Fruit fly (Drosophila melanogaster): ENCODE measurements around the gene MP1.
A peak's percentile ranks its signal among the peaks of the same experiment; 100 is the strongest.

MP1 gene

DNA sequence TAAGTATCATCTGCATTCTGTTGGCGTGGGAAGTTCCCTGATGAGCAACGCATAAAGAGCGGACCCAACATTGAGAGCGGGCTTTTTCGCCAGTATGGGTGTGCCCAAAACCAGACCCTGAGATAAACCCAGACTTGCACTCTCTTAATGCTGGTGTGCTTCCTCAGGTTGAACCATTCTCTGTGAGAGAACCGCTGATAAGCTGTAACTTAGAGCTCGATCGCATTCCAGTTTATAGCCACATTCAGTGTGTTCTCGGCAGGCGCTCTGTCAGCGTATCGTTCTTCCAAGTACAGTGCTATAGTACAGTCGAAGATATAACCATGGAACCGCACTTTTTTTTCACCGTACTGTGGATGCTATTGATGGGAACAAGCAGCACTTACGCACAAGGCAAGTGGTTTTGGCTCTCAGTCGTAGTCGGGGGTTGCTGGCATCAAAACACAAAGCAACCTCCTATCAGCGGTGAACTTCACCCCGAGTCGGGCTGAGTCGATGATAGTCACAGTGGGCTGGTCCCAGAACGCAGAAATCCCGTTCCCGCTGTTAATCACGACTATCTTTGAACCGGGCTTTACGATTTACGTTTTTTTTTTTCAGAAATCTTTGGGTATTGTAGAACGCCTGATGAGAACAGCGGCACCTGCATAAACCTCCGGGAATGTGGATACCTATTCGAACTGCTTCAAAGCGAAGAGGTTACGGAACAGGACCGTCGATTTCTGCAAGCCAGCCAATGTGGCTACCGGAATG lies at the start of gene MP1:
Gene MP1, plus strand, starts transcription at position 245 of the 753 bp plus-strand sequence.
- peak; percentile 34 for TF ChIP-seq gl (tag; optimal IDR thresholded peaks at IDR 0.05)
- peak; percentile 80 for TF ChIP-seq EcR (GFP tag; optimal IDR thresholded peaks at IDR 0.05)
- no peak for TF ChIP-seq CG8301 (tag; optimal IDR thresholded peaks at IDR 0.05)
- TF ChIP-seq CG17806 (tag; optimal IDR thresholded peaks at IDR 0.05): no peak
- TF ChIP-seq CG12605 (GFP tag; IDR thresholded peaks at IDR 0.05): 0 out of 2 replicates have a peak, but pooled peaks have one; percentile 41
- peak; percentile 23 for TF ChIP-seq Snoo (tag; optimal IDR thresholded peaks at IDR 0.05)
- TF ChIP-seq CG10348 (GFP tag; IDR thresholded peaks at IDR 0.05): no peak
- TF ChIP-seq CG8159 (tag; optimal IDR thresholded peaks at IDR 0.05): peak; percentile 11
- TF ChIP-seq CG13204 (GFP tag; optimal IDR thresholded peaks at IDR 0.05): no peak

DNA sequence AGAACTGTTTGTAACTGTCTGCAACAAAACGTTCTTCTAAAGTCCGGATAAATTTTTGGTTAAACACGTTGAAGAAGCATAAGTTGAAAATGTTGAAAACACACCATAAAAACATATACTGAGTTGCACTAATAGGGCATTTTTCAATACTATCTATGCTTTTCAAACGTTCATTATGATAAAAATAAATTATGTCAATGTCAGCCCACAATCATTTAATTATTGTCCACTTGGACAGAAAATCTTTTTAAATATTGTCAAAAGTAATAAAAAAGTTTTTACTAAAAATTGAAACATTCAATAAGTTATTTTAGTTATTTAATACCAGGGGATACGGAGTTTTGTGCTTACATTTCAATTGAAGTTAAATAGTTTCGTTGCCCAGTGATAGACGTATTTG lies 41.2 kb upstream of the MP1 start, which contains the start of gene CG1092:
Gene CG1092, plus strand, starts transcription at position 301 of the 400 bp plus-strand sequence.
- TF ChIP-seq CG34367 (tag; optimal IDR thresholded peaks at IDR 0.05) (no peak), CG15710 (tag; optimal IDR thresholded peaks at IDR 0.05) (no peak), rn (GFP tag; IDR thresholded peaks at IDR 0.05) (no peak), CG8301 (tag; optimal IDR thresholded peaks at IDR 0.05) (no peak), gl (tag; optimal IDR thresholded peaks at IDR 0.05) (no peak), CG4496 (GFP tag; IDR thresholded peaks at IDR 0.05) (no peak), CG12605 (GFP tag; IDR thresholded peaks at IDR 0.05) (no peak), Pif1B (GFP tag; optimal IDR thresholded peaks at IDR 0.05) (no peak), CG14655 (GFP tag; optimal IDR thresholded peaks at IDR 0.05) (no peak), Ets98B (GFP tag; IDR thresholded peaks at IDR 0.05) (no peak), fd96Ca (GFP tag; IDR thresholded peaks at IDR 0.05) (no peak), D1 (tag; optimal IDR thresholded peaks at IDR 0.05) (no peak), Snoo (tag; optimal IDR thresholded peaks at IDR 0.05) (no peak), EcR (GFP tag; optimal IDR thresholded peaks at IDR 0.05) (no peak), CG32121 (GFP tag; IDR thresholded peaks at IDR 0.05) (no peak), CG10348 (GFP tag; IDR thresholded peaks at IDR 0.05) (no peak)

DNA sequence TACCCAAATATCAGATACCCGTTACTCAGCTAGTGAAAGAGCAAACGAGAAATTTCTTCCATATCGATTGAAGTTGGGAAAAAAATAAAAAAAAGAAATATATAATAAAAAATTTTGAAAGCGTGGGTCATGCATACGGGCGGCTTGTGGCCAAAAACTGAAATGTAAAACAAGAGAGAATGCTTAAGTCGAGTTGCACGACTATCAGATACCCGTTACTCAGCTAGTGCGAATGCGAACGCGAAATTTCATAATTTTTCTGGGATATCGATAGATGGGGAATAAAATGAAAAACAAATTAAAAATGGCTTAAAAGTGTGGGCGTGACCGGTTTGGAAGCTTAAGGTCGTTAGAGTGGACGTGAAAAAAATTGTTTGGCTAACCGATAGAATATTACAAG lies 39.4 kb upstream of the MP1 start:
- TF ChIP-seq rn (GFP tag; IDR thresholded peaks at IDR 0.05) (no peak), CG4496 (GFP tag; IDR thresholded peaks at IDR 0.05) (no peak), fd96Ca (GFP tag; IDR thresholded peaks at IDR 0.05) (no peak), CG9948 (tag; optimal IDR thresholded peaks at IDR 0.05) (no peak), CG13204 (GFP tag; optimal IDR thresholded peaks at IDR 0.05) (no peak), D1 (tag; optimal IDR thresholded peaks at IDR 0.05) (no peak), Pif1A (GFP tag; optimal IDR thresholded peaks at IDR 0.05) (no peak), CG12605 (GFP tag; IDR thresholded peaks at IDR 0.05) (no peak), CG8301 (tag; optimal IDR thresholded peaks at IDR 0.05) (no peak), CG34367 (tag; optimal IDR thresholded peaks at IDR 0.05) (no peak), CG10348 (GFP tag; IDR thresholded peaks at IDR 0.05) (no peak)

DNA sequence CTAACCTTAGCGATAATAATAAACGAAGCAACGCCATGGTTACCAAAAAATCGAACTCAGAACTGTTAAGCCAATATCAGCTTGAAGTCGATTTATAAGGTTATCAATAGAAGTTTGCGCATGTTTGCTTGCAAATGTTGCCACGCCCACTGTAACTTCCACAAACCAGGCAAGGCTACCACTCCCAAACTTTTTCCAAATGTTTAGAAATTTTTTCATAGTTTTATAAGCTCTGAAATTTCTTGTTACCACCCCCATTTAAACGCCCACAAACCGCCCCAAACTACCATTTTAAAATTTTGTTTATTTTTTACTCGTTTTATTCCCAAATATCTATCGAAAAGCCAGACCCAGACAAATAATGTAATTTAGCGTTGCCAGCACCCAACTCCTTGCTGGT lies 29.9 kb upstream of the MP1 start, which contains the start of gene flip:
Gene flip, minus strand, starts transcription at position 101 of the 400 bp plus-strand sequence.
- TF ChIP-seq CG10348 (GFP tag; IDR thresholded peaks at IDR 0.05) (no peak), EcR (GFP tag; optimal IDR thresholded peaks at IDR 0.05) (no peak), gl (tag; optimal IDR thresholded peaks at IDR 0.05) (no peak), CG14655 (GFP tag; optimal IDR thresholded peaks at IDR 0.05) (no peak), Ets98B (GFP tag; IDR thresholded peaks at IDR 0.05) (no peak), CG4496 (GFP tag; IDR thresholded peaks at IDR 0.05) (no peak), CG9948 (tag; optimal IDR thresholded peaks at IDR 0.05) (no peak), Snoo (tag; optimal IDR thresholded peaks at IDR 0.05) (no peak), CG8159 (tag; optimal IDR thresholded peaks at IDR 0.05) (no peak), Pif1B (GFP tag; optimal IDR thresholded peaks at IDR 0.05) (no peak), CG32121 (GFP tag; IDR thresholded peaks at IDR 0.05) (no peak), fd96Ca (GFP tag; IDR thresholded peaks at IDR 0.05) (no peak)

DNA sequence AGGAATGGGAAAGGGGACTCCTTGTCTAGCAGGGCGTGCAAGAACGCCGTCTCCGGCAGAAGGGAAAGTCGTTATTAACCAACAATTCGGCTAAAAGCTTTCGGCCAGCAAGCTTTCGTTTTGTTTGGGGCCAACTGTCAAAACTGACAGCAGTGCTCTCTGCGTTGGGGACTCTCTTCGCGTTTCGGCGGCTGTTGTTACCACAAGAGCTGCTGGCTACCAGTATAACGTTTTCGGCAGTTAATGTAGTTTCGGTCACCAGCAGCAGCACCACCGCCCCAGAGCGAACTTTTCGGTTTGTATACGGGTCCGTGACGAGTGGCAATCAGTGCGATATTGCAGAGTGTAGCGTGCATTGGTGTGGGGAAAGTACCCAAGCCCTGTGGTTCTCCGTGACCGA lies 27.6 kb upstream of the MP1 start, which contains the start of gene cpx:
Gene cpx, plus strand, starts transcription at position 160 of the 400 bp plus-strand sequence.
- no peak for TF ChIP-seq EcR (GFP tag; optimal IDR thresholded peaks at IDR 0.05)
- no peak for TF ChIP-seq D1 (tag; optimal IDR thresholded peaks at IDR 0.05)
- no peak for TF ChIP-seq CG14655 (GFP tag; optimal IDR thresholded peaks at IDR 0.05)
- TF ChIP-seq fd96Ca (GFP tag; IDR thresholded peaks at IDR 0.05): no peak
- no peak for TF ChIP-seq CG8301 (tag; optimal IDR thresholded peaks at IDR 0.05)
- no peak for TF ChIP-seq CG10348 (GFP tag; IDR thresholded peaks at IDR 0.05)
- TF ChIP-seq CG13204 (GFP tag; optimal IDR thresholded peaks at IDR 0.05): no peak
- no peak for TF ChIP-seq CG12605 (GFP tag; IDR thresholded peaks at IDR 0.05)
- no peak for TF ChIP-seq CG8159 (tag; optimal IDR thresholded peaks at IDR 0.05)
- no peak for TF ChIP-seq CG15710 (tag; optimal IDR thresholded peaks at IDR 0.05)
- TF ChIP-seq CG34367 (tag; optimal IDR thresholded peaks at IDR 0.05): no peak
- no peak for TF ChIP-seq Snoo (tag; optimal IDR thresholded peaks at IDR 0.05)

DNA sequence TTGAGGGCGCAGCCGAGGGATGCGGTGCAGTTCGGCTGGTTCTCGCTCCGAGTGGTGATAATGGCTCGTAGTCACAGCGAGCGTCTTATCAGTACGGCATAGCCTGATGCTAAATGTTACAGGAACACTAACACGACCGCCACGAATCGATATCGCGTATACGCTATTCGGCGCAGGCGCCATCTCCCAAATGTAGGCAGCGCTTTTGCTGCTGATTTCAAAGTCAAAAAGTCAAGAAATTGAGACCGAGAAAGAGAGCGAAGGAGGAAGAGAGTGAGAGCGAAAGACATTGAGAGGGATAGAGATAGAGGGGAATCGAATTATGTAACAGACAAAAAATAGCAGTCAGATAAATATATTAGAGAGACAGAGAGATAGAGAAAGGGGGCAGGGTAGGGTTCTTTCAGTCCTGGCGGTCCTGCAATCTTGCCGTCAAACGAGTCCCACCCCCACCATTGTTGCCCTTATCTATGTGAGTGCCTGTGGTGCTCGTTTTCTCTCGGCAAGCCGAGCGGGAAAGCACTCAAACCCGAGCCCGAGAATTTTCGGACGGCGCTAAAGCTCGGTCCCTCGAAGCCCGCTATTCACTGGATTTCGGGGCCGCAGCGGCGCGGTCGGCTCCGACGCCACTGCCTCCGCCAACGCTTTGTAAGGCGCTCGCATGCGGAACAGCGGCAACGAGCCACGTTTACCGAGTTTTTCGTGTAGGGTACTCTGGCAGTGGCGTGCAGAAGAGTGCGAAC lies 26.4 kb upstream of the MP1 start:
- TF ChIP-seq EcR (GFP tag; optimal IDR thresholded peaks at IDR 0.05) (no peak), CG17806 (tag; optimal IDR thresholded peaks at IDR 0.05) (no peak), Ets98B (GFP tag; IDR thresholded peaks at IDR 0.05) (0 out of 2 replicates have a peak, but pooled peaks have one; percentile 13), fd96Ca (GFP tag; IDR thresholded peaks at IDR 0.05) (0 out of 3 replicates have a peak, but pooled peaks have one; percentile 11), CG13204 (GFP tag; optimal IDR thresholded peaks at IDR 0.05) (peak; percentile 16), CG4496 (GFP tag; IDR thresholded peaks at IDR 0.05) (0 out of 3 replicates have a peak, but pooled peaks have one; percentile 29)
